Worm (Caenorhabditis elegans): ENCODE measurements around the gene ZC250.5.
A peak's percentile ranks its signal among the peaks of the same experiment; 100 is the strongest.

Gene ZC250.5

DNA sequence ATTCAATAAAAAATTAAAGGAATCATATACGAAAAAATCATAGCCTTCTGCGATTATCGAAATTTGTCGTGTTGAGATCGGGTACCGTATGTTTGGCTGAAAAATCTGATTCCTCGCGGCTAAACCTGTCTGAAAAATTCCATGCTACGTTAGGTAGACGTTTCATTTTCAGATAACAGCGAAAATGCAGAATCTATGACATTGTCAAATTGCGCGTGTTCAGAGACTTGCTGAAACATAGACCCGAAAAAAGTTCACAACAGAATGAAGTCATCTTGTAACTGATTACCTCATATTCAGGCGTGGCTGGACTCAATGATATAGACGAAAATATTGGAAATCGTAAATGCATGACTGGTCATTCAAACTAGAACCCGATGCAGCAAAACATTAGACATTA is 28.0 kb downstream of the ZC250.5 start, which contains the start of gene srh-76:
Gene srh-76, plus strand, starts transcription at position 301 of the 400 bp plus-strand sequence.
- no peak for TF ChIP-seq bed-2 (GFP tag; IDR thresholded peaks at IDR 0.05)
- TF ChIP-seq nhr-179 (tag; optimal IDR thresholded peaks at IDR 0.05) = no peak
- TF ChIP-seq Y56A3A.18 (GFP tag; IDR thresholded peaks at IDR 0.05) = no peak
- no peak for TF ChIP-seq tbp1 (GFP tag; optimal IDR thresholded peaks at IDR 0.05)
- no peak for TF ChIP-seq zim-3 (tag; optimal IDR thresholded peaks at IDR 0.05)

- TF ChIP-seq hmg-1.2 (GFP tag; IDR thresholded peaks at IDR 0.05) = no peak
- 0 out of 2 replicates have a peak, but pooled peaks have one; percentile 27 for TF ChIP-seq nfyb-1 (GFP tag; IDR thresholded peaks at IDR 0.05)
- peak; percentile 28 for TF ChIP-seq zim-3 (tag; optimal IDR thresholded peaks at IDR 0.05)
- peak; percentile 30 for TF ChIP-seq ZK185.1 (tag; optimal IDR thresholded peaks at IDR 0.05; ENCODE audit: poor library complexity, severe bottlenecking)
Measured at ce11 chrV:5835397-5835796, 29.8 kb downstream of the ZC250.5 start.

ce11 chrV:5835979-5836615 is 30.5 kb downstream of the ZC250.5 start:
- no peak for TF ChIP-seq mxl-1 (tag; optimal IDR thresholded peaks at IDR 0.05)
- no peak for TF ChIP-seq F37B4.10 (GFP tag; IDR thresholded peaks at IDR 0.05)
- TF ChIP-seq K12H6.12 (tag; optimal IDR thresholded peaks at IDR 0.05) = no peak
- TF ChIP-seq mcd-1 (GFP tag; IDR thresholded peaks at IDR 0.05) = peak; percentile 47
- TF ChIP-seq lin-35 (GFP tag; optimal IDR thresholded peaks at IDR 0.05) = no peak
- peak; percentile 77 for TF ChIP-seq lin-26 (GFP tag; IDR thresholded peaks at IDR 0.05)
- TF ChIP-seq bed-1 (GFP tag; IDR thresholded peaks at IDR 0.05) = no peak
- peak; percentile 95 for TF ChIP-seq egrh-3 (GFP tag; IDR thresholded peaks at IDR 0.05)
- no peak for TF ChIP-seq ZK185.1 (tag; optimal IDR thresholded peaks at IDR 0.05; ENCODE audit: poor library complexity, severe bottlenecking)
- TF ChIP-seq B0336.3 (GFP tag; IDR thresholded peaks at IDR 0.05) = peak; percentile 65; the same call in 1 of the 2 replicates
- no peak for TF ChIP-seq ceh-40 (GFP tag; IDR thresholded peaks at IDR 0.05)
- no peak for TF ChIP-seq sdz-38 (tag; optimal IDR thresholded peaks at IDR 0.05)
- peak; percentile 32; the same call in 1 of the 2 replicates for TF ChIP-seq Y53G8AR.9 (GFP tag; conservative IDR thresholded peaks at IDR 0.05)
- peak; percentile 70 for TF ChIP-seq lin-40 (tag; optimal IDR thresholded peaks at IDR 0.05)
- no peak for TF ChIP-seq ztf-25 (GFP tag; IDR thresholded peaks at IDR 0.05)
- peak; percentile 47 for TF ChIP-seq F22D6.2 (tag; optimal IDR thresholded peaks at IDR 0.05)
- TF ChIP-seq zfh-2 (GFP tag; conservative IDR thresholded peaks at IDR 0.05) = peak; percentile 95
- TF ChIP-seq Y67H2A.10 (GFP tag; conservative IDR thresholded peaks at IDR 0.05) = no peak
- peak; percentile 65 for TF ChIP-seq repo-1 (tag; optimal IDR thresholded peaks at IDR 0.05)
- TF ChIP-seq Y56A3A.18 (GFP tag; IDR thresholded peaks at IDR 0.05) = peak; percentile 10; the same call in 1 of the 2 replicates
- TF ChIP-seq die-1 (tag; optimal IDR thresholded peaks at IDR 0.05) = peak; percentile 4
- TF ChIP-seq ztf-18 (tag; optimal IDR thresholded peaks at IDR 0.05) = no peak
- 0 out of 2 replicates have a peak, but pooled peaks have one; percentile 20 for TF ChIP-seq hsf-1 (GFP tag; IDR thresholded peaks at IDR 0.05)
- TF ChIP-seq ztf-26 (tag; optimal IDR thresholded peaks at IDR 0.05) = peak; percentile 94
- TF ChIP-seq K11D2.4 (GFP tag; IDR thresholded peaks at IDR 0.05) = 0 out of 2 replicates have a peak, but pooled peaks have one; percentile 15
- no peak for TF ChIP-seq nhr-80 (tag; optimal IDR thresholded peaks at IDR 0.05)
- TF ChIP-seq ceh-79 (tag; optimal IDR thresholded peaks at IDR 0.05) = no peak
- TF ChIP-seq lin-54 (GFP tag; optimal IDR thresholded peaks at IDR 0.05) = peak; percentile 20
- TF ChIP-seq madf-8 (GFP tag; conservative IDR thresholded peaks at IDR 0.05) = no peak
- TF ChIP-seq madf-10 (tag; optimal IDR thresholded peaks at IDR 0.05) = no peak

Data from whole organism, young adult.